Worm (Caenorhabditis elegans) whole organism, L4 larva: ENCODE measurements around the gene lsm-3.
A peak's percentile ranks its signal among the peaks of the same experiment; 100 is the strongest.

ENCODE experiments used
- F44E2.7 ChIP-seq: fragments of 200-800 bp; sonication (Bioruptor generic); IDR thresholded peaks from 2 replicates; pipeline ENCODE4 v2.1.2; 2022; ENCODE audit warnings: missing genetic modification characterization, missing compliant biosample characterization
- R02D3.7 ChIP-seq: fragments of 150-350 bp; sonication (generic microtip); optimal IDR thresholded peaks from 3 replicates; lab custom pipeline; 2014; ENCODE audit warnings: missing biosample characterization, missing genetic modification characterization
- T20F7.1 ChIP-seq: fragments of 200-800 bp; sonication (Bioruptor generic); optimal IDR thresholded peaks from 2 replicates; lab custom pipeline; 2018; ENCODE audit warnings: mild to moderate bottlenecking, missing genetic modification characterization, missing compliant biosample characterization
- Y75B8A.6 ChIP-seq: fragments of 200-800 bp; sonication (Bioruptor generic); IDR thresholded peaks from 2 replicates; pipeline ENCODE4 v1.3.6; 2022; ENCODE audit warnings: missing genetic modification reagents, missing genetic modification characterization, missing compliant biosample characterization
- ZK337.2 ChIP-seq: fragments of 200-800 bp; sonication (Bioruptor generic); IDR thresholded peaks from 2 replicates; pipeline ENCODE4 v1.3.6; 2022; ENCODE audit warnings: missing genetic modification reagents, missing genetic modification characterization, missing compliant biosample characterization
- aha-1 ChIP-seq: fragments of 150-350 bp; peaks from one replicate; lab custom pipeline; 2014; ENCODE audit warnings: missing biosample characterization, missing genetic modification characterization
- arid-1 ChIP-seq: fragments of 200-800 bp; sonication (Bioruptor generic); conservative IDR thresholded peaks from 2 replicates; pipeline ENCODE4 v1.3.6; 2022; ENCODE audit warnings: missing genetic modification reagents, missing genetic modification characterization, missing compliant biosample characterization
- ceh-20 ChIP-seq: fragments of 200-800 bp; sonication (Bioruptor generic); IDR thresholded peaks from 2 replicates; pipeline ENCODE4 v1.3.6; 2022; ENCODE audit warnings: missing genetic modification reagents, missing genetic modification characterization, missing compliant biosample characterization
- ceh-44 ChIP-seq: fragments of 200-800 bp; sonication (Bioruptor generic); IDR thresholded peaks from 2 replicates; pipeline ENCODE4 v1.3.6; 2022; ENCODE audit warnings: missing genetic modification reagents, missing genetic modification characterization, missing compliant biosample characterization
- ceh-62 ChIP-seq: sonication (generic microtip); optimal IDR thresholded peaks from 2 replicates; lab custom pipeline; 2017; ENCODE audit warnings: missing biosample characterization, missing genetic modification characterization
- ceh-82 ChIP-seq: sonication (generic microtip); optimal IDR thresholded peaks from 2 replicates; lab custom pipeline; 2017; ENCODE audit warnings: missing biosample characterization, missing genetic modification characterization
- daf-16 ChIP-seq, 3 experiments: sonication (generic microtip); optimal IDR thresholded peaks; 2 replicates each; lab custom pipeline; 2016 to 2017; ENCODE audit warnings: missing genetic modification characterization in 3 of 3, missing genetic modification reagents in 3 of 3, mild to moderate bottlenecking in 2 of 3, missing compliant biosample characterization in 2 of 3, missing biosample characterization in 1 of 3, moderate library complexity in 1 of 3
- daf-19 ChIP-seq: fragments of 200-800 bp; sonication (Bioruptor generic); conservative IDR thresholded peaks from 2 replicates; pipeline ENCODE4 v1.3.6; 2022; ENCODE audit warnings: missing genetic modification characterization, missing compliant biosample characterization
- dmd-6 ChIP-seq: fragments of 200-800 bp; sonication (Bioruptor generic); IDR thresholded peaks from 2 replicates; pipeline ENCODE4 v1.3.6; 2022; ENCODE audit warnings: missing genetic modification reagents, missing genetic modification characterization, missing compliant biosample characterization
- dmd-9 ChIP-seq: fragments of 200-800 bp; sonication (Bioruptor generic); IDR thresholded peaks from 2 replicates; pipeline ENCODE4 v1.3.6; 2022; ENCODE audit warnings: missing genetic modification reagents, missing genetic modification characterization, missing compliant biosample characterization
- dpl-1 ChIP-seq: fragments of 150-350 bp; optimal IDR thresholded peaks from 2 replicates; lab custom pipeline; 2014; ENCODE audit warnings: missing biosample characterization, missing genetic modification reagents, missing genetic modification characterization
- fos-1 ChIP-seq: fragments of 150-350 bp; optimal IDR thresholded peaks from 2 replicates; lab custom pipeline; 2014; ENCODE audit warnings: missing biosample characterization, missing genetic modification characterization
- gei-8 ChIP-seq: fragments of 200-800 bp; sonication (Bioruptor generic); optimal IDR thresholded peaks from 2 replicates; lab custom pipeline; 2018; ENCODE audit warnings: mild to moderate bottlenecking, missing genetic modification characterization, missing compliant biosample characterization
- hif-1 ChIP-seq, 2 experiments: sonication (generic microtip); optimal IDR thresholded peaks; 2 replicates each; lab custom pipeline; 2016 to 2017; ENCODE audit warnings: missing compliant biosample characterization in 2 of 2, missing genetic modification characterization in 2 of 2, missing genetic modification reagents in 2 of 2, missing genotype in 2 of 2, mild to moderate bottlenecking in 1 of 2
- hlh-11 ChIP-seq: fragments of 200-800 bp; sonication (Bioruptor generic); optimal IDR thresholded peaks from 2 replicates; lab custom pipeline; 2018; ENCODE audit warnings: mild to moderate bottlenecking, missing genetic modification characterization, missing compliant biosample characterization
- hmg-1.1 ChIP-seq: fragments of 200-800 bp; sonication (Bioruptor generic); IDR thresholded peaks from 2 replicates; pipeline ENCODE4 v1.3.6; 2022; ENCODE audit warnings: missing genetic modification reagents, missing genetic modification characterization, missing compliant biosample characterization
- jun-1 ChIP-seq: fragments of 150-350 bp; optimal IDR thresholded peaks from 2 replicates; lab custom pipeline; 2014; ENCODE audit warnings: missing biosample characterization, missing genetic modification reagents, missing genetic modification characterization
- lin-38 ChIP-seq: fragments of 200-800 bp; sonication (Bioruptor generic); IDR thresholded peaks from 2 replicates; pipeline ENCODE4 v1.3.6; 2022; ENCODE audit warnings: missing genetic modification reagents, missing genetic modification characterization, missing compliant biosample characterization
- mdl-1 ChIP-seq, 2 experiments: fragments of 150-350 bp in 1 of 2; sonication (generic microtip) in 1 of 2; optimal IDR thresholded peaks; 2 replicates each; lab custom pipeline; 2014 to 2017; ENCODE audit warnings: missing biosample characterization in 2 of 2, missing genetic modification characterization in 2 of 2
- mep-1 ChIP-seq: fragments of 150-350 bp; sonication (generic microtip); optimal IDR thresholded peaks from 3 replicates; lab custom pipeline; 2014; ENCODE audit warnings: missing biosample characterization, missing genetic modification characterization
- mxl-3 ChIP-seq: fragments of 200-800 bp; sonication (Bioruptor generic); optimal IDR thresholded peaks from 2 replicates; lab custom pipeline; 2018; ENCODE audit warnings: mild to moderate bottlenecking, missing genetic modification characterization, missing compliant biosample characterization
- nhr-10 ChIP-seq: fragments of 150-350 bp; optimal IDR thresholded peaks from 2 replicates; lab custom pipeline; 2014; ENCODE audit warnings: missing biosample characterization, missing genetic modification characterization
- nhr-102 ChIP-seq: sonication (generic microtip); optimal IDR thresholded peaks from 2 replicates; lab custom pipeline; 2016; ENCODE audit warnings: mild to moderate bottlenecking, missing genetic modification characterization, moderate library complexity, missing compliant biosample characterization
- nhr-111 ChIP-seq: fragments of 200-800 bp; sonication (Bioruptor generic); optimal IDR thresholded peaks from 2 replicates; lab custom pipeline; 2018; ENCODE audit warnings: mild to moderate bottlenecking, missing genetic modification characterization, missing compliant biosample characterization
- nhr-237 ChIP-seq: sonication (generic microtip); optimal IDR thresholded peaks from 2 replicates; lab custom pipeline; 2017; ENCODE audit warnings: missing biosample characterization, missing genetic modification characterization
- nhr-28 ChIP-seq: fragments of 150-350 bp; optimal IDR thresholded peaks from 2 replicates; lab custom pipeline; 2014; ENCODE audit warnings: missing biosample characterization, missing genetic modification characterization
- nhr-41 ChIP-seq: fragments of 200-800 bp; sonication (Bioruptor generic); IDR thresholded peaks from 2 replicates; pipeline ENCODE4 v1.3.6; 2022; ENCODE audit warnings: missing genetic modification reagents, missing genetic modification characterization, missing compliant biosample characterization
- nhr-76 ChIP-seq: fragments of 150-350 bp; optimal IDR thresholded peaks from 2 replicates; lab custom pipeline; 2014; ENCODE audit warnings: missing biosample characterization, missing genetic modification characterization
- pha-4 ChIP-seq, 2 experiments: fragments of 150-350 bp in 1 of 2; fragments of 200-800 bp in 1 of 2; sonication (Bioruptor generic) in 1 of 2; IDR thresholded peaks in 1 of 2; optimal IDR thresholded peaks in 1 of 2; 2 replicates each; pipeline versions ENCODE4 v1.3.6 to Lab custom; 2014 to 2022; ENCODE audit warnings: missing genetic modification characterization in 2 of 2, missing genetic modification reagents in 2 of 2, missing biosample characterization in 1 of 2, missing compliant biosample characterization in 1 of 2
- php-3 ChIP-seq: fragments of 200-800 bp; sonication (Bioruptor generic); IDR thresholded peaks from 2 replicates; pipeline ENCODE4 v1.3.6; 2022; ENCODE audit warnings: missing genetic modification reagents, missing genetic modification characterization, missing compliant biosample characterization
- rbr-2 ChIP-seq: sonication (generic microtip); optimal IDR thresholded peaks from 2 replicates; lab custom pipeline; 2016; ENCODE audit warnings: missing genotype, missing genetic modification characterization, missing compliant biosample characterization
- spr-3 ChIP-seq: fragments of 200-800 bp; sonication (Bioruptor generic); optimal IDR thresholded peaks from 2 replicates; lab custom pipeline; 2018; ENCODE audit warnings: mild to moderate bottlenecking, missing genetic modification characterization, missing compliant biosample characterization
- tra-1 ChIP-seq: fragments of 200-800 bp; sonication (Bioruptor generic); IDR thresholded peaks from 2 replicates; pipeline ENCODE4 v1.3.6; 2022; ENCODE audit warnings: missing genetic modification reagents, missing genetic modification characterization, missing compliant biosample characterization
- unc-39 ChIP-seq: sonication (generic microtip); optimal IDR thresholded peaks from 2 replicates; lab custom pipeline; 2017; ENCODE audit warnings: missing biosample characterization, missing genetic modification characterization
- unc-62 ChIP-seq, 3 experiments: fragments of 150-350 bp in 1 of 3; sonication (generic microtip); optimal IDR thresholded peaks in 2 of 3; peaks in 1 of 3; 1 replicate in 1 of 3; 2 replicates in 2 of 3; lab custom pipeline; 2014 to 2017; ENCODE audit warnings: missing biosample characterization in 3 of 3, missing genetic modification characterization in 3 of 3, missing genetic modification reagents in 3 of 3, missing genotype in 1 of 3
- zfp-2 ChIP-seq: sonication (generic microtip); optimal IDR thresholded peaks from 2 replicates; lab custom pipeline; 2016; ENCODE audit warnings: mild to moderate bottlenecking, missing genetic modification characterization, missing compliant biosample characterization
- zfp-3 ChIP-seq: fragments of 200-800 bp; sonication (Bioruptor generic); conservative IDR thresholded peaks from 2 replicates; pipeline ENCODE4 v1.3.6; 2022; ENCODE audit warnings: missing genetic modification reagents, missing genetic modification characterization, missing compliant biosample characterization
- ztf-11 ChIP-seq: fragments of 150-350 bp; optimal IDR thresholded peaks from 2 replicates; lab custom pipeline; 2014; ENCODE audit warnings: missing biosample characterization, missing genetic modification characterization
- ztf-7 ChIP-seq: fragments of 150-350 bp; optimal IDR thresholded peaks from 2 replicates; lab custom pipeline; 2014; ENCODE audit warnings: missing biosample characterization, missing genetic modification characterization

Gene lsm-3

ce11 chrIV:13393246-13393716, 6.3 kb downstream of the lsm-3 start (continued):
- no peak for TF ChIP-seq hmg-1.1 (GFP tag; lab: Robert Waterston, UW)
- no peak for TF ChIP-seq unc-39 (tag; lab: Kevin White, UChicago)
- TF ChIP-seq aha-1 (tag; lab: Kevin White, UChicago) = peak; percentile 97
- no peak for TF ChIP-seq fos-1 (tag; lab: Kevin White, UChicago)
- peak; percentile 51 for TF ChIP-seq T20F7.1 (GFP tag; lab: Kevin White, UChicago)
- peak; percentile 86 for TF ChIP-seq dmd-6 (GFP tag; lab: Robert Waterston, UW)
- peak; percentile 22 for TF ChIP-seq ztf-7 (tag; lab: Kevin White, UChicago)
- TF ChIP-seq php-3 (GFP tag; lab: Robert Waterston, UW) = peak; percentile 67; the same call in 1 of the 2 replicates

- TF ChIP-seq daf-16 (GFP tag; optimal IDR thresholded peaks at IDR 0.05; lab: Kevin White, UChicago) (no peak), daf-16 (tag; optimal IDR thresholded peaks at IDR 0.05; lab: Kevin White, UChicago) (peak; percentile 30), nhr-111 (GFP tag; lab: Kevin White, UChicago) (no peak), unc-62 (GFP tag; optimal IDR thresholded peaks at IDR 0.05 in 1 of 2; lab: Kevin White, UChicago) (no peak), unc-62 (tag; optimal IDR thresholded peaks at IDR 0.05; lab: Kevin White, UChicago) (no peak), mxl-3 (GFP tag; lab: Kevin White, UChicago) (peak; percentile 67), gei-8 (GFP tag; lab: Kevin White, UChicago) (no peak), ZK337.2 (GFP tag; lab: Robert Waterston, UW) (no peak), nhr-237 (no peak), zfp-3 (GFP tag; lab: Robert Waterston, UW) (no peak), spr-3 (GFP tag; lab: Kevin White, UChicago) (no peak), mdl-1 (tag; optimal IDR thresholded peaks at IDR 0.05; lab: Kevin White, UChicago) (no peak), dmd-9 (0 out of 2 replicates have a peak, but pooled peaks have one; percentile 28), nhr-102 (tag; lab: Kevin White, UChicago) (no peak), F44E2.7 (GFP tag; lab: Robert Waterston, UW) (no peak), mep-1 (no peak)
Measured at ce11 chrIV:13394686-13395085, 7.7 kb downstream of the lsm-3 start.

ce11 chrIV:13395255-13395654, 8.3 kb downstream of the lsm-3 start:
- no peak for TF ChIP-seq fos-1 (tag; lab: Kevin White, UChicago)
- peak; percentile 75 for TF ChIP-seq pha-4 (GFP tag; IDR thresholded peaks at IDR 0.05; lab: Robert Waterston, UW)
- no peak for TF ChIP-seq pha-4 (tag; optimal IDR thresholded peaks at IDR 0.05; lab: Kevin White, UChicago)
- no peak for TF ChIP-seq nhr-10 (tag; lab: Kevin White, UChicago)
- no peak for TF ChIP-seq Y75B8A.6 (GFP tag; lab: Robert Waterston, UW)
- peak; percentile 81 for TF ChIP-seq rbr-2
- TF ChIP-seq R02D3.7 (tag; lab: Kevin White, UChicago) = no peak
- 0 out of 2 replicates have a peak, but pooled peaks have one; percentile 37 for TF ChIP-seq arid-1 (GFP tag; lab: Robert Waterston, UW)
- TF ChIP-seq unc-62 (GFP tag; optimal IDR thresholded peaks at IDR 0.05 in 1 of 2; lab: Kevin White, UChicago) = peak in 1 of 2 experiments; percentile 50
- TF ChIP-seq unc-62 (tag; optimal IDR thresholded peaks at IDR 0.05; lab: Kevin White, UChicago) = no peak
- TF ChIP-seq nhr-111 (GFP tag; lab: Kevin White, UChicago) = no peak
- TF ChIP-seq ceh-20 (GFP tag; lab: Robert Waterston, UW) = peak; percentile 93
- no peak for TF ChIP-seq nhr-41 (GFP tag; lab: Robert Waterston, UW)
- no peak for TF ChIP-seq ceh-82
- peak; percentile 84 to 92 for TF ChIP-seq mdl-1 (tag; optimal IDR thresholded peaks at IDR 0.05; lab: Kevin White, UChicago)
- TF ChIP-seq ceh-62 (tag; lab: Kevin White, UChicago) = no peak
- TF ChIP-seq zfp-2 = peak; percentile 21
- peak; percentile 64 for TF ChIP-seq dpl-1 (GFP tag; lab: Kevin White, UChicago)
- peak; percentile 98 for TF ChIP-seq dmd-6 (GFP tag; lab: Robert Waterston, UW)
- TF ChIP-seq nhr-28 (tag; lab: Kevin White, UChicago) = peak; percentile 76
- TF ChIP-seq aha-1 (tag; lab: Kevin White, UChicago) = peak; percentile 100
- peak; percentile 6 for TF ChIP-seq spr-3 (GFP tag; lab: Kevin White, UChicago)
- TF ChIP-seq ZK337.2 (GFP tag; lab: Robert Waterston, UW) = no peak
- peak; percentile 96 for TF ChIP-seq tra-1 (GFP tag; lab: Robert Waterston, UW)
- TF ChIP-seq ceh-44 = no peak
- no peak for TF ChIP-seq daf-19 (GFP tag; lab: Robert Waterston, UW)
- TF ChIP-seq nhr-76 (tag; lab: Kevin White, UChicago) = no peak
- peak; percentile 96 to 100 for TF ChIP-seq hif-1 (tag; optimal IDR thresholded peaks at IDR 0.05; lab: Kevin White, UChicago)
- peak; percentile 85 for TF ChIP-seq mep-1
- TF ChIP-seq zfp-3 (GFP tag; lab: Robert Waterston, UW) = no peak
- TF ChIP-seq lin-38 (GFP tag; lab: Robert Waterston, UW) = peak; percentile 75
- no peak for TF ChIP-seq ztf-11
- no peak for TF ChIP-seq F44E2.7 (GFP tag; lab: Robert Waterston, UW)
- TF ChIP-seq jun-1 (tag; lab: Kevin White, UChicago) = peak; percentile 46
- peak; percentile 97 for TF ChIP-seq hlh-11 (tag; lab: Kevin White, UChicago)
- TF ChIP-seq gei-8 (GFP tag; lab: Kevin White, UChicago) = peak; percentile 69
